Worm (Caenorhabditis elegans) whole organism, L2 larva: Measurements from ENCODE around the gene C18D11.3.
A peak's percentile ranks its signal among the peaks of the same experiment; 100 is the strongest.

Experiments used
- C34F6.9 ChIP-seq: fragments of 150-350 bp; optimal IDR thresholded peaks from 2 replicates; lab custom pipeline; 2014; ENCODE audit warnings: missing biosample characterization, missing genetic modification characterization
- F13H6.1 ChIP-seq: sonication (generic microtip); optimal IDR thresholded peaks from 2 replicates; lab custom pipeline; 2016; ENCODE audit warnings: missing genetic modification characterization, missing compliant biosample characterization
- Y55F3AM.14 ChIP-seq: fragments of 200-800 bp; sonication (Bioruptor generic); optimal IDR thresholded peaks from 2 replicates; lab custom pipeline; 2018; ENCODE audit warnings: mild to moderate bottlenecking, missing genetic modification characterization, missing compliant biosample characterization
- blmp-1 ChIP-seq: sonication (generic microtip); optimal IDR thresholded peaks from 2 replicates; lab custom pipeline; 2017; ENCODE audit warnings: missing genetic modification characterization, mild to moderate bottlenecking, missing compliant biosample characterization, antibody characterized with exemption, moderate library complexity; ENCODE audit not compliant: insufficient read depth
- ceh-16 ChIP-seq: fragments of 150-350 bp; optimal IDR thresholded peaks from 2 replicates; lab custom pipeline; 2014; ENCODE audit warnings: missing biosample characterization, missing genetic modification characterization
- crh-2 ChIP-seq: sonication (generic microtip); optimal IDR thresholded peaks from 2 replicates; lab custom pipeline; 2017; ENCODE audit warnings: missing biosample characterization, missing genetic modification characterization
- dmd-4 ChIP-seq: sonication (generic microtip); optimal IDR thresholded peaks from 2 replicates; lab custom pipeline; 2017; ENCODE audit warnings: missing biosample characterization, missing genetic modification characterization
- elt-1 ChIP-seq: fragments of 150-350 bp; optimal IDR thresholded peaks from 2 replicates; lab custom pipeline; 2014; ENCODE audit warnings: missing biosample characterization, missing genetic modification characterization
- fos-1 ChIP-seq: fragments of 150-350 bp; optimal IDR thresholded peaks from 2 replicates; lab custom pipeline; 2014; ENCODE audit warnings: missing biosample characterization, missing genetic modification characterization
- gmeb-1 ChIP-seq: fragments of 150-350 bp; optimal IDR thresholded peaks from 2 replicates; lab custom pipeline; 2014; ENCODE audit warnings: missing biosample characterization, missing genetic modification characterization
- lin-11 ChIP-seq: fragments of 150-350 bp; sonication (generic microtip); optimal IDR thresholded peaks from 2 replicates; lab custom pipeline; 2014; ENCODE audit warnings: missing biosample characterization, missing genetic modification characterization, inconsistent platforms, mixed read lengths
- lin-13 ChIP-seq: fragments of 150-350 bp; optimal IDR thresholded peaks from 2 replicates; lab custom pipeline; 2014; ENCODE audit warnings: missing biosample characterization, missing genetic modification reagents, missing genetic modification characterization
- lin-39 ChIP-seq: fragments of 150-350 bp; optimal IDR thresholded peaks from 2 replicates; lab custom pipeline; 2014; ENCODE audit warnings: missing biosample characterization, missing genetic modification reagents, missing genetic modification characterization
- lsy-2 ChIP-seq, 2 experiments: fragments of 150-350 bp in 1 of 2; sonication (generic microtip) in 1 of 2; optimal IDR thresholded peaks; 2 replicates each; lab custom pipeline; 2014 to 2017; ENCODE audit warnings: missing biosample characterization in 2 of 2, missing genetic modification characterization in 2 of 2
- mab-5 ChIP-seq: fragments of 150-350 bp; optimal IDR thresholded peaks from 2 replicates; lab custom pipeline; 2014; ENCODE audit warnings: missing biosample characterization, missing genetic modification characterization
- mbf-1 ChIP-seq: sonication (generic microtip); optimal IDR thresholded peaks from 2 replicates; lab custom pipeline; 2017; ENCODE audit warnings: missing biosample characterization, missing genetic modification characterization
- mdl-1 ChIP-seq, 2 experiments: fragments of 150-350 bp in 1 of 2; sonication (generic microtip) in 1 of 2; optimal IDR thresholded peaks; 2 replicates each; lab custom pipeline; 2017; ENCODE audit warnings: missing biosample characterization in 2 of 2, missing genetic modification characterization in 2 of 2
- nhr-10 ChIP-seq: sonication (generic microtip); optimal IDR thresholded peaks from 2 replicates; lab custom pipeline; 2017; ENCODE audit warnings: missing biosample characterization, missing genetic modification characterization
- nhr-129 ChIP-seq: fragments of 150-350 bp; optimal IDR thresholded peaks from 2 replicates; lab custom pipeline; 2014; ENCODE audit warnings: missing biosample characterization, missing genetic modification characterization
- nhr-21 ChIP-seq: fragments of 150-350 bp; optimal IDR thresholded peaks from 2 replicates; lab custom pipeline; 2014; ENCODE audit warnings: missing biosample characterization, missing genetic modification characterization
- nhr-23 ChIP-seq: fragments of 150-350 bp; optimal IDR thresholded peaks from 2 replicates; lab custom pipeline; 2014; ENCODE audit warnings: missing biosample characterization, missing genetic modification reagents, missing genetic modification characterization
- nhr-237 ChIP-seq: fragments of 150-350 bp; optimal IDR thresholded peaks from 2 replicates; lab custom pipeline; 2014; ENCODE audit warnings: missing biosample characterization, missing genetic modification characterization
- nhr-25 ChIP-seq: fragments of 150-350 bp; sonication (generic microtip); optimal IDR thresholded peaks from 3 replicates; lab custom pipeline; 2014; ENCODE audit warnings: missing biosample characterization, missing genetic modification characterization
- nhr-6 ChIP-seq: fragments of 150-350 bp; optimal IDR thresholded peaks from 2 replicates; lab custom pipeline; 2014; ENCODE audit warnings: missing biosample characterization, missing genetic modification characterization
- nhr-77 ChIP-seq: fragments of 150-350 bp; optimal IDR thresholded peaks from 2 replicates; lab custom pipeline; 2014; ENCODE audit warnings: missing biosample characterization, missing genetic modification characterization
- peb-1 ChIP-seq: fragments of 150-350 bp; optimal IDR thresholded peaks from 2 replicates; lab custom pipeline; 2014; ENCODE audit warnings: missing biosample characterization, missing genetic modification characterization
- sem-4 ChIP-seq: fragments of 150-350 bp; optimal IDR thresholded peaks from 2 replicates; lab custom pipeline; 2014; ENCODE audit warnings: missing biosample characterization, missing genetic modification reagents, missing genetic modification characterization
- skn-1 ChIP-seq: sonication (generic microtip); optimal IDR thresholded peaks from 2 replicates; lab custom pipeline; 2017; ENCODE audit warnings: missing biosample characterization, missing genetic modification characterization
- sma-3 ChIP-seq: sonication (generic microtip); optimal IDR thresholded peaks from 2 replicates; lab custom pipeline; 2016; ENCODE audit warnings: missing genetic modification reagents, missing genetic modification characterization, missing compliant biosample characterization
- sma-9 ChIP-seq, 2 experiments: fragments of 150-350 bp in 1 of 2; sonication (generic microtip) in 1 of 2; optimal IDR thresholded peaks; 2 replicates each; lab custom pipeline; 2014 to 2016; ENCODE audit warnings: missing genetic modification characterization in 2 of 2, mild to moderate bottlenecking in 1 of 2, missing biosample characterization in 1 of 2, missing compliant biosample characterization in 1 of 2, missing genetic modification reagents in 1 of 2, moderate library complexity in 1 of 2
- snpc-4 ChIP-seq: fragments of 150-350 bp; optimal IDR thresholded peaks from 2 replicates; lab custom pipeline; 2014; ENCODE audit warnings: missing biosample characterization, missing genetic modification characterization
- unc-55 ChIP-seq: fragments of 150-350 bp; sonication (generic microtip); optimal IDR thresholded peaks from 3 replicates; lab custom pipeline; 2014; ENCODE audit warnings: missing biosample characterization, missing genetic modification reagents, missing genetic modification characterization
- unc-62 ChIP-seq: fragments of 150-350 bp; optimal IDR thresholded peaks from 2 replicates; lab custom pipeline; 2014; ENCODE audit warnings: missing biosample characterization, missing genetic modification reagents, missing genetic modification characterization
- zag-1 ChIP-seq: fragments of 150-350 bp; optimal IDR thresholded peaks from 2 replicates; lab custom pipeline; 2014; ENCODE audit warnings: missing biosample characterization, missing genetic modification characterization
- ztf-11 ChIP-seq: sonication (generic microtip); optimal IDR thresholded peaks from 2 replicates; lab custom pipeline; 2017; ENCODE audit warnings: missing biosample characterization, missing genetic modification characterization
- ztf-4 ChIP-seq: fragments of 150-350 bp; optimal IDR thresholded peaks from 2 replicates; lab custom pipeline; 2014; ENCODE audit warnings: missing biosample characterization, missing genetic modification characterization

C18D11.3 gene

DNA sequence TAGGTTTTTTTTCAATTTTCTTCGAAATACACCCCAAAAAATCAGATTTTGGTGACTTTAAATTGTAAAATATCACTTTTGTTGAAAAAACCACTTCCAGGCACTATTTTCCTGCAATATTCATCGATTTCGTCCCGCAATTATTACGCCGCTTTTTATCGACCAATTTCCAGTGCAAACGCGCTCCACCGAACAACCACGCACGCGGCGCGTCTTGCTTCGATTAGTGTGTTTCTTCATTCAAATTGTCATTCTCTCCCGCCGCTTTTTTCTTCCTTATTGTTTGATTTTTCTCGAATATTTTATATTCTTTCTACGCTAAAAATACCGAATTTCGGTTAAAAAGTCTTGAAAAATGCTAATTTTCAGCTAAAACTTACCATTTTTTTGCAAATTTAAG lies 2.4 kb downstream of the C18D11.3 start:
- TF ChIP-seq blmp-1 (tag; lab: Kevin White, UChicago) (no peak), nhr-129 (tag; lab: Kevin White, UChicago) (peak; percentile 43), C34F6.9 (tag; lab: Kevin White, UChicago) (peak; percentile 87), unc-55 (GFP tag; lab: Kevin White, UChicago) (peak; percentile 85), snpc-4 (tag; lab: Kevin White, UChicago) (peak; percentile 3), sma-3 (GFP tag; lab: Kevin White, UChicago) (peak; percentile 53), mbf-1 (tag; lab: Kevin White, UChicago) (no peak), mdl-1 (tag; optimal IDR thresholded peaks at IDR 0.05; lab: Kevin White, UChicago) (peak in 1 of 2 experiments; percentile 78), skn-1 (tag; lab: Kevin White, UChicago) (no peak), fos-1 (tag; lab: Kevin White, UChicago) (peak; percentile 48), mab-5 (tag; lab: Kevin White, UChicago) (peak; percentile 22), sma-9 (GFP tag; optimal IDR thresholded peaks at IDR 0.05; lab: Kevin White, UChicago) (peak; percentile 0), sma-9 (tag; optimal IDR thresholded peaks at IDR 0.05; lab: Kevin White, UChicago) (no peak), lsy-2 (tag; optimal IDR thresholded peaks at IDR 0.05; lab: Kevin White, UChicago) (peak; percentile 36 to 85), lin-11 (peak; percentile 49), nhr-23 (tag; lab: Kevin White, UChicago) (no peak), lin-13 (GFP tag; lab: Kevin White, UChicago) (peak; percentile 51), nhr-25 (tag; lab: Kevin White, UChicago) (peak; percentile 21), zag-1 (tag; lab: Kevin White, UChicago) (peak; percentile 13), F13H6.1 (tag; lab: Kevin White, UChicago) (peak; percentile 38), nhr-6 (no peak), gmeb-1 (tag; lab: Kevin White, UChicago) (peak; percentile 35), crh-2 (peak; percentile 74), sem-4 (tag; lab: Kevin White, UChicago) (peak; percentile 84)
- TF ChIP-seq, all 48 proteins: peak for 18

ce11 chrIII:11826118-11826517 lies 2.9 kb downstream of the C18D11.3 start, which contains the start of gene rsp-8:
rsp-8 (plus strand) TSS chrIII:11826418.
- TF ChIP-seq mbf-1 (tag; lab: Kevin White, UChicago) (no peak), nhr-10 (no peak), Y55F3AM.14 (GFP tag; lab: Kevin White, UChicago) (no peak), ztf-4 (no peak), F13H6.1 (tag; lab: Kevin White, UChicago) (no peak), C34F6.9 (tag; lab: Kevin White, UChicago) (no peak), lin-39 (tag; lab: Kevin White, UChicago) (no peak), nhr-129 (tag; lab: Kevin White, UChicago) (no peak), fos-1 (tag; lab: Kevin White, UChicago) (no peak), nhr-237 (tag; lab: Kevin White, UChicago) (no peak), unc-62 (GFP tag; lab: Kevin White, UChicago) (no peak), ceh-16 (tag; lab: Kevin White, UChicago) (no peak)

ce11 chrIII:11829062-11829461 lies 5.8 kb downstream of the C18D11.3 start:
- TF ChIP-seq nhr-10, result no peak
- TF ChIP-seq nhr-237 (tag; lab: Kevin White, UChicago), result no peak
- TF ChIP-seq nhr-21 (tag; lab: Kevin White, UChicago), result no peak
- TF ChIP-seq elt-1 (tag; lab: Kevin White, UChicago), result no peak
- no peak for TF ChIP-seq ztf-11 (tag; lab: Kevin White, UChicago)
- TF ChIP-seq peb-1 (tag; lab: Kevin White, UChicago), result no peak
- TF ChIP-seq lin-39 (tag; lab: Kevin White, UChicago), result no peak
- TF ChIP-seq skn-1 (tag; lab: Kevin White, UChicago), result no peak
- TF ChIP-seq nhr-77 (tag; lab: Kevin White, UChicago), result no peak
- no peak for TF ChIP-seq unc-55 (GFP tag; lab: Kevin White, UChicago)
- no peak for TF ChIP-seq dmd-4
- TF ChIP-seq ceh-16 (tag; lab: Kevin White, UChicago), result no peak
- no peak for TF ChIP-seq C34F6.9 (tag; lab: Kevin White, UChicago)
- no peak for TF ChIP-seq nhr-23 (tag; lab: Kevin White, UChicago)
- no peak for TF ChIP-seq F13H6.1 (tag; lab: Kevin White, UChicago)
- no peak for TF ChIP-seq snpc-4 (tag; lab: Kevin White, UChicago)
- no peak for TF ChIP-seq sma-3 (GFP tag; lab: Kevin White, UChicago)
- TF ChIP-seq, all 48 proteins: peak for 0
